Worm (Caenorhabditis elegans): Measurements from ENCODE around the gene F55G11.10.

DNA sequence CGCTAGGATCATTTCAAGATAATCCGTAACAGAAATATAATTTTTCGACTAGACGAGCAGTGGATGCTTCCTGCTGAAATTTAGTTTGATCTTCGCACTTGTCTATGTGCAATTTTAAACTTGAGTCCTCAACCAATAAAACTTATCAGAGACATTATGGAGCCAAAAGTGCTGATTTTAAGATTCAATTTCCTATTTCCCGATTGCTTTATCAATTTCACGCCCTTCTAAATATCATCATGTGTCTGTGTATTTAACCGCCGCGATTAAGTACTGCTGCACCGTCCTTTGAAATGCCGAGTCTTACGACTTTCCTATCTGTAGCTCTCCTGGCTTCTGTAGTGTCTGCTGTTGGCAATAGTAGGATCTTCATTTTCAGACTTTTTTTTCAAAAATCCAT, 27.5 kb upstream of the F55G11.10 start, which contains the start of gene C32H11.4:
- no peak for TF ChIP-seq unc-39 (tag; optimal IDR thresholded peaks at IDR 0.05)
- TF ChIP-seq unc-62 (GFP tag; optimal IDR thresholded peaks at IDR 0.05), result no peak
- no peak for TF ChIP-seq egl-5 (tag; optimal IDR thresholded peaks at IDR 0.05)
- TF ChIP-seq snpc-4 (tag; optimal IDR thresholded peaks at IDR 0.05), result no peak
- TF ChIP-seq nhr-11 (tag; optimal IDR thresholded peaks at IDR 0.05), result no peak
- peak; percentile 69 for TF ChIP-seq pqm-1 (tag; optimal IDR thresholded peaks at IDR 0.05)
- no peak for TF ChIP-seq nhr-237 (tag; optimal IDR thresholded peaks at IDR 0.05)
- no peak for TF ChIP-seq zag-1 (tag; optimal IDR thresholded peaks at IDR 0.05)
- TF ChIP-seq R02D3.7 (tag; optimal IDR thresholded peaks at IDR 0.05), result no peak
- no peak for TF ChIP-seq nhr-76 (tag; optimal IDR thresholded peaks at IDR 0.05)
- no peak for TF ChIP-seq skn-1 (tag; optimal IDR thresholded peaks at IDR 0.05)
- TF ChIP-seq mdl-1 (tag; optimal IDR thresholded peaks at IDR 0.05), result no peak
- no peak for TF ChIP-seq nhr-77 (tag; optimal IDR thresholded peaks at IDR 0.05)
- no peak for TF ChIP-seq nhr-23 (tag; optimal IDR thresholded peaks at IDR 0.05)

All from whole organism, L3 larva.